Worm (Caenorhabditis elegans) whole organism, L3 larva: Measurements from ENCODE around the gene T19D12.2.

ENCODE experiments used
- ZK546.5 ChIP-seq: sonication (generic microtip); optimal IDR thresholded peaks from 2 replicates; lab custom pipeline; 2017; ENCODE audit warnings: missing biosample characterization, missing genetic modification characterization
- ceh-9 ChIP-seq: sonication (generic microtip); optimal IDR thresholded peaks from 2 replicates; lab custom pipeline; 2018; ENCODE audit warnings: missing biosample characterization, missing genetic modification characterization
- egl-5 ChIP-seq: fragments of 150-350 bp; optimal IDR thresholded peaks from 2 replicates; lab custom pipeline; 2017; ENCODE audit warnings: missing biosample characterization, missing genetic modification reagents, missing genetic modification characterization, inconsistent platforms
- elt-2 ChIP-seq: sonication (generic microtip); optimal IDR thresholded peaks from 2 replicates; lab custom pipeline; 2016; ENCODE audit warnings: missing genetic modification reagents, mild to moderate bottlenecking, missing genetic modification characterization, missing compliant biosample characterization
- eor-1 ChIP-seq, 2 experiments: fragments of 150-350 bp; optimal IDR thresholded peaks; 2 replicates each; lab custom pipeline; 2014 to 2018; ENCODE audit warnings: missing biosample characterization in 2 of 2, missing genetic modification characterization in 2 of 2
- fkh-10 ChIP-seq: sonication (generic microtip); optimal IDR thresholded peaks from 2 replicates; lab custom pipeline; 2017; ENCODE audit warnings: missing biosample characterization, missing genetic modification reagents, missing genetic modification characterization
- fos-1 ChIP-seq: fragments of 150-350 bp; optimal IDR thresholded peaks from 2 replicates; lab custom pipeline; 2014; ENCODE audit warnings: missing biosample characterization, missing genetic modification characterization
- hmg-11 ChIP-seq: sonication (generic microtip); optimal IDR thresholded peaks from 2 replicates; lab custom pipeline; 2016; ENCODE audit warnings: missing genetic modification characterization, missing compliant biosample characterization
- jun-1 ChIP-seq: fragments of 150-350 bp; optimal IDR thresholded peaks from 2 replicates; lab custom pipeline; 2014; ENCODE audit warnings: missing biosample characterization, missing genetic modification reagents, missing genetic modification characterization
- lin-15B ChIP-seq: fragments of 150-350 bp; optimal IDR thresholded peaks from 2 replicates; lab custom pipeline; 2014; ENCODE audit warnings: missing biosample characterization, missing genetic modification characterization
- lin-39 ChIP-seq: fragments of 150-350 bp; optimal IDR thresholded peaks from 2 replicates; lab custom pipeline; 2018; ENCODE audit warnings: missing biosample characterization, missing genetic modification reagents, missing genetic modification characterization
- lsy-12 ChIP-seq: sonication (generic microtip); optimal IDR thresholded peaks from 2 replicates; lab custom pipeline; 2016; ENCODE audit warnings: mild to moderate bottlenecking, missing genetic modification characterization, missing compliant biosample characterization
- mdl-1 ChIP-seq: fragments of 150-350 bp; optimal IDR thresholded peaks from 2 replicates; lab custom pipeline; 2014; ENCODE audit warnings: missing biosample characterization, missing genetic modification characterization
- mml-1 ChIP-seq: fragments of 150-350 bp; sonication (generic microtip); optimal IDR thresholded peaks from 3 replicates; lab custom pipeline; 2014; ENCODE audit warnings: missing biosample characterization, missing genetic modification characterization
- nfya-1 ChIP-seq: sonication (generic microtip); optimal IDR thresholded peaks from 2 replicates; lab custom pipeline; 2017; ENCODE audit warnings: missing genetic modification characterization, mild to moderate bottlenecking, missing compliant biosample characterization, antibody characterized with exemption, moderate library complexity; ENCODE audit not compliant: insufficient read depth
- nhr-11 ChIP-seq: fragments of 150-350 bp; optimal IDR thresholded peaks from 2 replicates; lab custom pipeline; 2014; ENCODE audit warnings: missing biosample characterization, missing genetic modification characterization
- nhr-12 ChIP-seq: fragments of 150-350 bp; optimal IDR thresholded peaks from 2 replicates; lab custom pipeline; 2014; ENCODE audit warnings: missing biosample characterization, missing genetic modification characterization
- nhr-237 ChIP-seq: fragments of 150-350 bp; optimal IDR thresholded peaks from 2 replicates; lab custom pipeline; 2014; ENCODE audit warnings: missing biosample characterization, missing genetic modification characterization
- nhr-28 ChIP-seq: fragments of 150-350 bp; optimal IDR thresholded peaks from 2 replicates; lab custom pipeline; 2014; ENCODE audit warnings: missing biosample characterization, missing genetic modification characterization
- nhr-67 ChIP-seq: fragments of 150-350 bp; optimal IDR thresholded peaks from 2 replicates; lab custom pipeline; 2014; ENCODE audit warnings: missing biosample characterization, missing genetic modification characterization
- pqm-1 ChIP-seq: fragments of 150-350 bp; optimal IDR thresholded peaks from 2 replicates; lab custom pipeline; 2017; ENCODE audit warnings: missing biosample characterization, missing genetic modification characterization, inconsistent platforms
- skn-1 ChIP-seq: fragments of 150-350 bp; optimal IDR thresholded peaks from 2 replicates; lab custom pipeline; 2014; ENCODE audit warnings: missing biosample characterization, missing genetic modification characterization
- snpc-4 ChIP-seq: fragments of 150-350 bp; optimal IDR thresholded peaks from 2 replicates; lab custom pipeline; 2014; ENCODE audit warnings: missing biosample characterization, missing genetic modification characterization
- tbx-2 ChIP-seq: sonication (generic microtip); optimal IDR thresholded peaks from 2 replicates; lab custom pipeline; 2016; ENCODE audit warnings: mild to moderate bottlenecking, missing genetic modification characterization, missing compliant biosample characterization
- unc-62 ChIP-seq: fragments of 150-350 bp; sonication (generic microtip); optimal IDR thresholded peaks from 4 replicates; lab custom pipeline; 2014; ENCODE audit warnings: missing biosample characterization, missing genetic modification reagents, missing genetic modification characterization
- ztf-11 ChIP-seq: fragments of 150-350 bp; optimal IDR thresholded peaks from 2 replicates; lab custom pipeline; 2014; ENCODE audit warnings: missing biosample characterization, missing genetic modification characterization
- ztf-4 ChIP-seq: fragments of 150-350 bp; optimal IDR thresholded peaks from 2 replicates; lab custom pipeline; 2014; ENCODE audit warnings: missing biosample characterization, missing genetic modification characterization

Gene T19D12.2

DNA sequence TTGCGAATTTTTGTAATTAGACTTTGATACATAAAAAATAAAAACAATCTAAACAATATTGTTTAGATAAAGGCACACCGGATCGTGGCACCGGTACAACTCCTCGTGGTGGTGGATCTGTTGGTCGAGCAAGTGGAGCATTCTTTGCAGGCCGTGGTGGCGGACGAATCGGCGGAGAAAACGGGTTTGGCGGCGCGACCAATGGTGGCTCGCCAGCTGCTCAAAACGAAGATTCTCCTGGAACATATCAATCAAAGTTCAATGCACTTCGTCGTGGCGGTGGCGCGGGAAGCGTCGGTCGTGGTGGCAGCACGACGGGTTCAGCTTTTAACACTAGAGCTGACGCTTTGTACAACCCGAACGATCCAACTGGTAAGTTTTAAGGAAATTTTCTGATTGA lies 24.8 kb downstream of the T19D12.2 start:
- no peak for TF ChIP-seq lsy-12 (tag; lab: Kevin White, UChicago)

- peak; percentile 63 for TF ChIP-seq nhr-11 (tag; lab: Kevin White, UChicago)
- TF ChIP-seq fkh-10 (GFP tag; lab: Kevin White, UChicago): no peak
These were observed 28.0 kb downstream of the T19D12.2 start for ce11 chrII:6689088-6689487.

- TF ChIP-seq unc-62 (GFP tag; lab: Kevin White, UChicago): no peak
- no peak for TF ChIP-seq ZK546.5
- TF ChIP-seq skn-1 (tag; lab: Kevin White, UChicago): no peak
- no peak for TF ChIP-seq nhr-237 (tag; lab: Kevin White, UChicago)
- TF ChIP-seq ztf-4 (tag; lab: Kevin White, UChicago): no peak
- TF ChIP-seq mml-1 (tag; lab: Kevin White, UChicago): no peak
- TF ChIP-seq snpc-4: no peak
- no peak for TF ChIP-seq ceh-9
- TF ChIP-seq nhr-28: no peak
These were observed 34.3 kb downstream of the T19D12.2 start, which contains the start of gene C18H9.5 for ce11 chrII:6695388-6695787. TSS of gene C18H9.5 (minus strand) at chrII:6695566.

- no peak for TF ChIP-seq lin-15B (tag; lab: Kevin White, UChicago)
- TF ChIP-seq mdl-1 (tag; lab: Kevin White, UChicago): no peak
- no peak for TF ChIP-seq fos-1 (tag; lab: Kevin White, UChicago)
- no peak for TF ChIP-seq hmg-11
- no peak for TF ChIP-seq nhr-67 (tag; lab: Kevin White, UChicago)
- TF ChIP-seq ztf-11 (tag; lab: Kevin White, UChicago): no peak
- no peak for TF ChIP-seq eor-1 (tag; optimal IDR thresholded peaks at IDR 0.05; lab: Kevin White, UChicago)
- TF ChIP-seq nhr-237 (tag; lab: Kevin White, UChicago): no peak
- TF ChIP-seq pqm-1 (tag; lab: Kevin White, UChicago): no peak
- TF ChIP-seq ztf-4 (tag; lab: Kevin White, UChicago): no peak
- TF ChIP-seq, all 47 proteins: peak for 0
These were observed 37.6 kb downstream of the T19D12.2 start, which contains the start of gene C18H9.1 for ce11 chrII:6698784-6699183. TSS of gene C18H9.1 (plus strand) at chrII:6699084.

DNA sequence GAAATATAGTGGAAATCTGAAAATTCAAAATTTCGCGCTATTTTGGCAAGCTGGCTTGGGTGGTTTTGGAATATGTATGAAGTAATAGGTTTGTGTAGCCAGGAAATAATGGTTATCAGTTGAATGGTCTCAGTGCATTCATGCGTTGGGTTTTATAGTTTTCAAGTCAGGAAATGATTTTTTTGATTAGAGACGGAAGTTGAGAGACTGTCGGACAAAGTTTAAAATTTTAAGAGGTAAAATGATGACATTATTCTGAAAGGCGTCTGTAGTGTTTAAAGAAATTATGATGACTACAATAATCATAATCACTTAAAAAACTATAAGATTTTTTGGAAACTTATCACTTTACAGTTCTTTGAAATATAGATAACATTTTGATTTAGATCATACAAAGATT lies 40.4 kb downstream of the T19D12.2 start, which contains the start of gene C18H9.6:
C18H9.6 (minus strand) TSS at position 129 of the 400 bp plus-strand sequence.
- TF ChIP-seq elt-2 (tag; lab: Kevin White, UChicago) (peak; percentile 93), lin-39 (tag; lab: Kevin White, UChicago) (no peak), pqm-1 (tag; lab: Kevin White, UChicago) (peak; percentile 85), jun-1 (peak; percentile 9), skn-1 (tag; lab: Kevin White, UChicago) (peak; percentile 77)

DNA sequence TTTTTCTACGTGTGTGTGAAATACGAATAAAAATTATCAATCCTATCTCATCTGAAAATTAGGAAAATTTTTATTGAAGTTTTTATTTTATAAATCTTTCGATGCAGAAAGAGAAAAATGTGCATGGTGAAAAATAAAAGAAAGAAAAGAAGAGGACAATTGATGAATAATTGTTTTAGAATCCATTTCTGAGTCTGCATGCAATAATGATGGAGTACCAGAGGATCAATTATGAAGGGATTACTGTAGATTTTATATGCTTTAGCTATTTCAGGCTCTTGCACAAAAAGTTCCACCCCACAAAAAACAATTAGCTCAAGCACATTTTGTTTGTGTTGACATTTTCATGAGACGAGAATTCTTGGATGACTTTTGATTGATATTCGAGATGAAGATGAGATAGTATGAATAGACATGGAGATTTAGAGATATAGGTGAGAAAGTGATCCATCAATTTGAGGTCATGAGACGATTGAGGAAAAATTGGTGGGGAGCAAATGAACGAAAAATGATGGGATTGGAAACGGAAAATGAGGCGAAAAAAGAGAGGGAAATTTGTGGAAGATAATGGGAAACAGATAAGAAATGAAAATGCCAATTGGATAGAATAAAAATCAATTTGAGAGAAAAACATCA lies 44.6 kb downstream of the T19D12.2 start, which contains the start of gene rpy-1:
rpy-1 (minus strand) TSS at position 51 of the 636 bp plus-strand sequence.
- peak; percentile 46 for TF ChIP-seq lin-39 (tag; lab: Kevin White, UChicago)
- TF ChIP-seq nfya-1 (tag; lab: Kevin White, UChicago): peak; percentile 0
- TF ChIP-seq egl-5: peak; percentile 32
- TF ChIP-seq tbx-2: no peak

DNA sequence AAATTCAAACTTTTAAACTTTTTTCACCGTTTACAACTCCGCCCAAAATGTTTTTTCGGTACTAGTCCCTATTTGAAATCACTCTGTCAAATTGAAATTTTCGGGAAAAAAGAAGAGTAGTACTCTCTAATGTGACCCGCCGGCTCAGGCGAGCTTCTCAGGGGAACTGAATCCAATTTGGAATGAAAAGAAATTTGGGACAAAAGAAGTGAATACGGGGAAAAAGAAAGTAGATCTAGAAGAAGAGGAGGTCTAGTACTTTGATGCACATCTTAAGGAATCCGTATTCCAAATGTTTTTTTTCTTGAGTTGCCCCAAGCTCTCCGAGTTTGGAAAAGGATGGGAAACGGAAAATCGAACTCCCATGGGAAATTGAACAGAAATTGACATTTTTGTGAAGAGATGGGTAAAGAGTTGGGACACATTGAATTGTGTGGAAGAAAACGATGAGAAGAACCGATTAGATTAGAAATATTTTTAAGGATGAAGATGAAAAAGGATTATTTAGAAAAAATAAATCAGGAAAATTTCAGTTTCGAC lies 45.5 kb downstream of the T19D12.2 start:
- TF ChIP-seq hmg-11: no peak
- no peak for TF ChIP-seq tbx-2
- TF ChIP-seq fkh-10 (GFP tag; lab: Kevin White, UChicago): peak; percentile 44
- no peak for TF ChIP-seq nhr-12 (tag; lab: Kevin White, UChicago)
